Fruit fly (Drosophila melanogaster): ENCODE data around the gene CG14811.

DNA sequence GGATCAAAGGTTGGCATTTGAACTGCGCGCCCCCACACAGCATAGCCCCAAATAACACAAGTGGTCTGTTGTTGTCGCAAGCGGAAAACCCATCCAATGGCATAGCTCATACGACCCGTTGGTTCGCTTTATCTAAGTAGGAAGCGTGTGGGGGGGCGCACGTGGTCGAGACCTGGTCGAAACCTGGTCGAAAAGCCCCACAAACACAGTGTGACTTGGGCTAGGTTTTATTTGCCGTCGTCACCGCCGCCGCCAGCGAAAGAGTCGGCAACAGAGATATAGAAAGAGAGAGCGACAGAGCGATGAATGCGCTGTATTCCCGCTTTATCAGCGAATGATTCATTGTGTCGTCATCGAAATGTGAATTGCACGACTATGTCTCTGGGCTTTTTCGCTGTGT lies 20.7 kb upstream of the CG14811 start:
- TF ChIP-seq lmd (GFP tag; IDR thresholded peaks at IDR 0.05), result no peak
- no peak for TF ChIP-seq CG4617 (GFP tag; optimal IDR thresholded peaks at IDR 0.05; ENCODE audit: borderline replicate concordance)
- no peak for TF ChIP-seq Bdp1 (GFP tag; optimal IDR thresholded peaks at IDR 0.05)
- no peak for TF ChIP-seq CG17186 (GFP tag; optimal IDR thresholded peaks at IDR 0.05)
- TF ChIP-seq dysf (GFP tag; IDR thresholded peaks at IDR 0.05), result 0 out of 3 replicates have a peak, but pooled peaks have one; percentile 8
- TF ChIP-seq Atf-2 (GFP tag; optimal IDR thresholded peaks at IDR 0.05), result no peak
- TF ChIP-seq Taf1 (GFP tag; IDR thresholded peaks at IDR 0.05), result no peak
- TF ChIP-seq CG14441 (GFP tag; IDR thresholded peaks at IDR 0.05), result no peak
- no peak for TF ChIP-seq CG43689 (GFP tag; IDR thresholded peaks at IDR 0.05)
- TF ChIP-seq Chrac-16 (GFP tag; optimal IDR thresholded peaks at IDR 0.05), result no peak
